Worm (Caenorhabditis elegans) whole organism, L4/young adult: ENCODE data around the gene F57H12.5.

Source experiments
- W03F9.2 ChIP-seq: fragments of 150-350 bp; optimal IDR thresholded peaks from 2 replicates; lab custom pipeline; 2014; ENCODE audit warnings: missing biosample characterization, missing genetic modification characterization
- dao-5 ChIP-seq: sonication (generic microtip); optimal IDR thresholded peaks from 2 replicates; lab custom pipeline; 2016; ENCODE audit warnings: missing genotype, missing genetic modification characterization, moderate library complexity, missing compliant biosample characterization
- him-1 ChIP-seq: sonication (generic microtip); optimal IDR thresholded peaks from 2 replicates; lab custom pipeline; 2016; ENCODE audit warnings: missing genotype, missing genetic modification reagents, missing genetic modification characterization, missing compliant biosample characterization

DNA sequence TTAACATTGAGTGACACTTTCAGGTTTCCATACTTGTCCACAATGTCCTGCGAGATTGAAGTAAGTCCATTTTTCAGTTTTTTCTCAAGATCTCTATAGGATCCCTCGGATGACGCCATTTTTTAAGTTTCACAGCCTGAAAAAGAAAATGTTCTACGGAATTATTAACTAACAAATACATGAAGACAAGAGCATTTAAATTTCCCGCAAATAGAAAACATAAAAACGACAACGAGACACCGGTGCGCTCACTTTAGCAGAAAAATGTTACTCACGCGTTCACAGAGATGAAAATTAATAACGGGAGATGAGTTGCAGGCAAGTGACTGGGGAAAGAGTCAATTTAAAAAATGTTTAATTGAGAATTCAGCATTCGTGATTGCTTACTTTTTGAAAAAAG, 20.6 kb upstream of the F57H12.5 start, which contains the start of gene czw-1:
- TF ChIP-seq dao-5 (tag; lab: Kevin White, UChicago) (no peak), him-1 (tag; lab: Kevin White, UChicago) (no peak), W03F9.2 (tag; lab: Kevin White, UChicago) (no peak)
